Fruit fly (Drosophila melanogaster) whole organism, embryonic: Measurements from ENCODE around the gene CG5853.

ENCODE experiments used
- Antp ChIP-seq: fragments of 200-800 bp; sonication (Bioruptor generic); optimal IDR thresholded peaks from 3 replicates; lab custom pipeline; 2016; ENCODE audit warnings: missing biosample characterization, missing genetic modification characterization
- Bdp1 ChIP-seq: fragments of 200-800 bp; sonication (Bioruptor generic); optimal IDR thresholded peaks from 3 replicates; lab custom pipeline; 2016; ENCODE audit warnings: missing biosample characterization, missing genetic modification characterization
- CG10366 ChIP-seq: fragments of 200-800 bp; sonication (Bioruptor generic); IDR thresholded peaks from 2 replicates; pipeline ENCODE4 v1.3.6; 2022; ENCODE audit warnings: missing biosample characterization, missing genetic modification characterization
- CG10431 ChIP-seq: fragments of 200-800 bp; sonication (Bioruptor generic); optimal IDR thresholded peaks from 3 replicates; lab custom pipeline; 2018; ENCODE audit warnings: missing biosample characterization, mild to moderate bottlenecking, missing genetic modification characterization
- CG12236 ChIP-seq: fragments of 200-800 bp; sonication (Bioruptor generic); optimal IDR thresholded peaks from 2 replicates; lab custom pipeline; 2016; ENCODE audit warnings: missing biosample characterization, missing genetic modification characterization
- CG17829 ChIP-seq: fragments of 200-800 bp; optimal IDR thresholded peaks from 2 replicates; lab custom pipeline; 2019; ENCODE audit warnings: missing biosample characterization, mild to moderate bottlenecking, missing genetic modification characterization, moderate library complexity
- CG18262 ChIP-seq: fragments of 200-800 bp; optimal IDR thresholded peaks from 3 replicates; lab custom pipeline; 2019; ENCODE audit warnings: missing biosample characterization, mild to moderate bottlenecking, missing genetic modification characterization, moderate library complexity
- CG2712 ChIP-seq: fragments of 200-800 bp; optimal IDR thresholded peaks from 3 replicates; lab custom pipeline; 2019; ENCODE audit warnings: missing biosample characterization, mild to moderate bottlenecking, missing genetic modification characterization, moderate library complexity
- CG31365 ChIP-seq: fragments of 200-800 bp; sonication (Bioruptor generic); optimal IDR thresholded peaks from 2 replicates; lab custom pipeline; 2018; ENCODE audit warnings: missing biosample characterization, mild to moderate bottlenecking, missing genetic modification characterization
- CG31388 ChIP-seq: fragments of 200-800 bp; sonication (Bioruptor generic); optimal IDR thresholded peaks from 2 replicates; lab custom pipeline; 2016; ENCODE audit warnings: missing biosample characterization, missing genetic modification characterization
- CG34224 ChIP-seq: fragments of 200-800 bp; sonication (Bioruptor generic); IDR thresholded peaks from 3 replicates; pipeline ENCODE4 v1.3.6; 2022; ENCODE audit warnings: missing biosample characterization, missing genetic modification characterization; ENCODE audit not compliant: partially characterized antibody
- CG3847 ChIP-seq: fragments of 200-800 bp; sonication (Bioruptor generic); IDR thresholded peaks from 2 replicates; pipeline ENCODE4 v1.3.6; 2022; ENCODE audit warnings: missing biosample characterization, missing genetic modification characterization
- CG4617 ChIP-seq: fragments of 200-800 bp; sonication (Bioruptor generic); optimal IDR thresholded peaks from 3 replicates; lab custom pipeline; 2016; ENCODE audit warnings: missing biosample characterization, missing genetic modification characterization, borderline replicate concordance
- CG6254 ChIP-seq: fragments of 200-800 bp; sonication (Bioruptor generic); optimal IDR thresholded peaks from 3 replicates; lab custom pipeline; 2017; ENCODE audit warnings: mild to moderate bottlenecking, missing biosample characterization, missing genetic modification reagents, missing genetic modification characterization
- CG6689 ChIP-seq: fragments of 200-800 bp; sonication (Bioruptor generic); IDR thresholded peaks from 2 replicates; pipeline ENCODE4 v1.3.6; 2022; ENCODE audit warnings: missing biosample characterization, missing genetic modification characterization
- CG6765 ChIP-seq: fragments of 200-800 bp; sonication (Bioruptor generic); optimal IDR thresholded peaks from 3 replicates; lab custom pipeline; 2017; ENCODE audit warnings: missing biosample characterization, mild to moderate bottlenecking, missing genetic modification characterization
- CG7556 ChIP-seq: fragments of 200-800 bp; sonication (Bioruptor generic); optimal IDR thresholded peaks from 2 replicates; lab custom pipeline; 2017; ENCODE audit warnings: missing biosample characterization, mild to moderate bottlenecking, missing genetic modification characterization
- CG8281 ChIP-seq: fragments of 200-800 bp; sonication (Bioruptor generic); optimal IDR thresholded peaks from 2 replicates; lab custom pipeline; 2018; ENCODE audit warnings: missing biosample characterization, mild to moderate bottlenecking, missing genetic modification characterization, moderate library complexity
- CG9609 ChIP-seq: fragments of 200-800 bp; sonication (Bioruptor generic); optimal IDR thresholded peaks from 3 replicates; lab custom pipeline; 2016; ENCODE audit warnings: missing biosample characterization, missing genetic modification characterization
- Deaf1 ChIP-seq: fragments of 200-800 bp; optimal IDR thresholded peaks from 3 replicates; lab custom pipeline; 2019; ENCODE audit warnings: missing biosample characterization, mild to moderate bottlenecking, missing genetic modification characterization, moderate library complexity
- H15 ChIP-seq: fragments of 200-800 bp; sonication (Bioruptor generic); IDR thresholded peaks from 3 replicates; pipeline ENCODE4 v1.3.6; 2022; ENCODE audit warnings: missing biosample characterization, missing genetic modification characterization
- Hmr ChIP-seq: fragments of 200-800 bp; sonication (Bioruptor generic); optimal IDR thresholded peaks from 3 replicates; lab custom pipeline; 2017; ENCODE audit warnings: mild to moderate bottlenecking, missing biosample characterization, missing genetic modification reagents, missing genetic modification characterization
- Tbp ChIP-seq: fragments of >200 bp; optimal IDR thresholded peaks from 2 replicates; lab custom pipeline; 2018; ENCODE audit warnings: missing biosample characterization, missing genetic modification characterization
- Trl ChIP-seq, 3 experiments: fragments of >200 bp in 2 of 3; fragments of 200-800 bp in 1 of 3; sonication (Bioruptor generic) in 1 of 3; optimal IDR thresholded peaks; 2 replicates in 1 of 3; 3 replicates in 2 of 3; lab custom pipeline; 2016 to 2017; ENCODE audit warnings: missing biosample characterization in 1 of 3, missing genetic modification characterization in 1 of 3
- YL-1 ChIP-seq: fragments of 200-800 bp; sonication (Bioruptor generic); optimal IDR thresholded peaks from 3 replicates; lab custom pipeline; 2017; ENCODE audit warnings: missing biosample characterization, mild to moderate bottlenecking, missing genetic modification characterization
- ab ChIP-seq: fragments of 200-800 bp; sonication (Bioruptor generic); optimal IDR thresholded peaks from 2 replicates; lab custom pipeline; 2016; ENCODE audit warnings: missing biosample characterization, missing genetic modification characterization
- abd-A ChIP-seq: fragments of 200-800 bp; sonication (Bioruptor generic); optimal IDR thresholded peaks from 3 replicates; lab custom pipeline; 2019; ENCODE audit warnings: missing biosample characterization, mild to moderate bottlenecking, missing genetic modification characterization, moderate library complexity
- ara ChIP-seq: fragments of 200-800 bp; sonication (Bioruptor generic); IDR thresholded peaks from 2 replicates; pipeline ENCODE4 v1.3.6; 2022; ENCODE audit warnings: missing biosample characterization, missing genetic modification characterization
- az2 ChIP-seq: fragments of 200-800 bp; sonication (Bioruptor generic); optimal IDR thresholded peaks from 3 replicates; lab custom pipeline; 2016; ENCODE audit warnings: missing biosample characterization, missing genetic modification characterization
- bigmax ChIP-seq: fragments of 200-800 bp; sonication (Bioruptor generic); optimal IDR thresholded peaks from 2 replicates; lab custom pipeline; 2018; ENCODE audit warnings: missing biosample characterization, mild to moderate bottlenecking, missing genetic modification characterization
- btn ChIP-seq: fragments of 200-800 bp; sonication (Bioruptor generic); optimal IDR thresholded peaks from 2 replicates; lab custom pipeline; 2016; ENCODE audit warnings: missing biosample characterization, missing genetic modification characterization
- cad ChIP-seq: fragments of >200 bp; optimal IDR thresholded peaks from 2 replicates; lab custom pipeline; 2017; ENCODE audit warnings: missing biosample characterization, missing genetic modification characterization
- cg ChIP-seq: fragments of 200-800 bp; sonication (Bioruptor generic); optimal IDR thresholded peaks from 3 replicates; lab custom pipeline; 2019; ENCODE audit warnings: missing biosample characterization, mild to moderate bottlenecking, missing genetic modification characterization, moderate library complexity
- chif ChIP-seq, 2 experiments: fragments of 200-800 bp; sonication (Bioruptor generic); optimal IDR thresholded peaks; 3 replicates each; lab custom pipeline; 2016; ENCODE audit warnings: missing biosample characterization in 2 of 2, missing genetic modification characterization in 2 of 2
- chinmo ChIP-seq: fragments of 200-800 bp; sonication (Bioruptor generic); IDR thresholded peaks from 4 replicates; pipeline ENCODE4 v1.3.6; 2022; ENCODE audit warnings: missing biosample characterization, missing genetic modification characterization; ENCODE audit not compliant: partially characterized antibody
- ci ChIP-seq: fragments of 200-800 bp; sonication (Bioruptor generic); IDR thresholded peaks from 3 replicates; pipeline ENCODE4 v1.3.6; 2022; ENCODE audit warnings: missing biosample characterization, missing genetic modification characterization
- croc ChIP-seq: fragments of 200-800 bp; sonication (Bioruptor generic); conservative IDR thresholded peaks from 3 replicates; pipeline ENCODE4 v1.3.6; 2022; ENCODE audit warnings: missing biosample characterization, missing genetic modification characterization
- dysf ChIP-seq: fragments of 200-800 bp; sonication (Bioruptor generic); IDR thresholded peaks from 3 replicates; pipeline ENCODE4 v1.3.6; 2022; ENCODE audit warnings: missing biosample characterization, missing genetic modification characterization
- gcm2 ChIP-seq: fragments of 200-800 bp; sonication (Bioruptor generic); optimal IDR thresholded peaks from 2 replicates; lab custom pipeline; 2016; ENCODE audit warnings: missing biosample characterization, missing genetic modification characterization
- gt ChIP-seq: fragments of 200-800 bp; sonication (Bioruptor generic); IDR thresholded peaks from 2 replicates; pipeline ENCODE4 v1.3.6; 2022; ENCODE audit warnings: missing biosample characterization, missing genetic modification characterization
- lilli ChIP-seq: fragments of 200-800 bp; sonication (Bioruptor generic); optimal IDR thresholded peaks from 3 replicates; lab custom pipeline; 2016; ENCODE audit warnings: missing biosample characterization, missing genetic modification characterization
- lola ChIP-seq, 3 experiments: fragments of >200 bp in 2 of 3; fragments of 200-800 bp in 1 of 3; sonication (Bioruptor generic) in 1 of 3; optimal IDR thresholded peaks; 2 replicates each; lab custom pipeline; 2017 to 2019; ENCODE audit warnings: missing biosample characterization in 3 of 3, missing genetic modification characterization in 3 of 3, mild to moderate bottlenecking in 1 of 3, moderate library complexity in 1 of 3
- otp ChIP-seq: fragments of 200-800 bp; sonication (Bioruptor generic); IDR thresholded peaks from 3 replicates; pipeline ENCODE4, ENCODE4 v1.3.6; 2022; ENCODE audit warnings: missing biosample characterization, missing genetic modification characterization
- pb ChIP-seq: fragments of 200-800 bp; sonication (Bioruptor generic); optimal IDR thresholded peaks from 3 replicates; lab custom pipeline; 2016; ENCODE audit warnings: missing biosample characterization, missing genetic modification characterization
- pnt ChIP-seq: fragments of 200-800 bp; sonication (Bioruptor generic); optimal IDR thresholded peaks from 3 replicates; lab custom pipeline; 2016; ENCODE audit warnings: missing biosample characterization, missing genetic modification characterization
- sim ChIP-seq: fragments of 200-800 bp; sonication (Bioruptor generic); IDR thresholded peaks from 2 replicates; pipeline ENCODE4 v1.3.6; 2022; ENCODE audit warnings: missing biosample characterization, missing genetic modification characterization
- tin ChIP-seq: fragments of 200-800 bp; sonication (Bioruptor generic); optimal IDR thresholded peaks from 3 replicates; lab custom pipeline; 2016; ENCODE audit warnings: missing biosample characterization, missing genetic modification characterization
- wor ChIP-seq: fragments of 200-800 bp; sonication (Bioruptor generic); IDR thresholded peaks from 2 replicates; pipeline ENCODE4 v1.3.6; 2022; ENCODE audit warnings: missing biosample characterization, missing genetic modification characterization
- zf30C ChIP-seq: fragments of 200-800 bp; sonication (Bioruptor generic); optimal IDR thresholded peaks from 3 replicates; lab custom pipeline; 2018; ENCODE audit warnings: missing biosample characterization, mild to moderate bottlenecking, missing genetic modification characterization

The CG5853 gene

dm6 chr2L:9907320-9908256, 39.9 kb downstream of the CG5853 start:
- TF ChIP-seq CG18262 (tag; lab: Kevin White, UChicago) (no peak), Deaf1 (tag; lab: Kevin White, UChicago) (peak; percentile 52), CG34224 (no peak), ci (peak; percentile 37; the same call in 2 of the 3 replicates), bigmax (GFP tag; lab: Kevin White, UChicago) (no peak), gcm2 (no peak), CG8281 (tag; lab: Kevin White, UChicago) (no peak), abd-A (tag; lab: Kevin White, UChicago) (peak; percentile 90), Bdp1 (GFP tag; lab: Kevin White, UChicago) (no peak), CG7556 (GFP tag; lab: Kevin White, UChicago) (no peak), zf30C (no peak), CG4617 (GFP tag; lab: Kevin White, UChicago) (no peak), Antp (GFP tag; lab: Kevin White, UChicago) (no peak), CG6765 (GFP tag; lab: Kevin White, UChicago) (no peak), CG17829 (tag; lab: Kevin White, UChicago) (no peak), dysf (GFP tag; lab: Robert Waterston, UW) (no peak), CG9609 (GFP tag; lab: Kevin White, UChicago) (no peak), Trl (optimal IDR thresholded peaks at IDR 0.05; lab: Kevin White, UChicago) (peak in 1 of 2 experiments; percentile 9), Trl (GFP tag; optimal IDR thresholded peaks at IDR 0.05; lab: Kevin White, UChicago) (no peak), pb (peak; percentile 11), H15 (GFP tag; lab: Robert Waterston, UW) (no peak), CG31388 (no peak), chinmo (GFP tag; lab: Robert Waterston, UW) (peak; percentile 96), btn (no peak), lilli (GFP tag; lab: Kevin White, UChicago) (no peak), CG6254 (GFP tag; lab: Kevin White, UChicago) (no peak), ara (GFP tag; lab: Robert Waterston, UW) (no peak), YL-1 (GFP tag; lab: Kevin White, UChicago) (no peak), lola (GFP tag; optimal IDR thresholded peaks at IDR 0.05; lab: Kevin White, UChicago) (no peak), cad (GFP tag; lab: Kevin White, UChicago) (no peak), tin (GFP tag; lab: Kevin White, UChicago) (no peak), Tbp (GFP tag; lab: Kevin White, UChicago) (no peak), otp (GFP tag; lab: Robert Waterston, UW) (no peak), CG6689 (GFP tag; lab: Robert Waterston, UW) (no peak), az2 (GFP tag; lab: Kevin White, UChicago) (no peak), CG3847 (GFP tag; lab: Robert Waterston, UW) (peak; percentile 20; the same call in 1 of the 2 replicates), pnt (GFP tag; lab: Kevin White, UChicago) (no peak), cg (GFP tag; lab: Kevin White, UChicago) (peak; percentile 85), CG10366 (GFP tag; lab: Robert Waterston, UW) (no peak), chif (GFP tag; optimal IDR thresholded peaks at IDR 0.05; lab: Kevin White, UChicago) (no peak), CG10431 (GFP tag; lab: Kevin White, UChicago) (no peak), sim (GFP tag; lab: Robert Waterston, UW) (no peak), wor (no peak), gt (no peak), CG2712 (peak; percentile 18), ab (GFP tag; lab: Kevin White, UChicago) (no peak), CG31365 (tag; lab: Kevin White, UChicago) (no peak), CG12236 (GFP tag; lab: Kevin White, UChicago) (no peak), Hmr (GFP tag; lab: Kevin White, UChicago) (peak; percentile 1), croc (no peak)
